Worm (Caenorhabditis elegans) whole organism, L4 larva: Measurements from ENCODE around the gene C34E10.12.
A peak's percentile ranks its signal among the peaks of the same experiment; 100 is the strongest.

Source experiments
- F10B5.3 ChIP-seq: sonication (generic microtip); optimal IDR thresholded peaks from 2 replicates; lab custom pipeline; 2016; ENCODE audit warnings: mild to moderate bottlenecking, missing genetic modification characterization, missing compliant biosample characterization
- F26F4.8 ChIP-seq: fragments of 200-800 bp; sonication (Bioruptor generic); conservative IDR thresholded peaks from 2 replicates; pipeline ENCODE4 v1.3.6; 2022; ENCODE audit warnings: missing genetic modification characterization, missing compliant biosample characterization
- R02D3.7 ChIP-seq: fragments of 150-350 bp; sonication (generic microtip); optimal IDR thresholded peaks from 3 replicates; lab custom pipeline; 2014; ENCODE audit warnings: missing biosample characterization, missing genetic modification characterization
- T20F7.1 ChIP-seq: fragments of 200-800 bp; sonication (Bioruptor generic); optimal IDR thresholded peaks from 2 replicates; lab custom pipeline; 2018; ENCODE audit warnings: mild to moderate bottlenecking, missing genetic modification characterization, missing compliant biosample characterization
- Y75B8A.6 ChIP-seq: fragments of 200-800 bp; sonication (Bioruptor generic); IDR thresholded peaks from 2 replicates; pipeline ENCODE4 v1.3.6; 2022; ENCODE audit warnings: missing genetic modification reagents, missing genetic modification characterization, missing compliant biosample characterization
- ZK337.2 ChIP-seq: fragments of 200-800 bp; sonication (Bioruptor generic); IDR thresholded peaks from 2 replicates; pipeline ENCODE4 v1.3.6; 2022; ENCODE audit warnings: missing genetic modification reagents, missing genetic modification characterization, missing compliant biosample characterization
- aly-2 ChIP-seq: sonication (generic microtip); optimal IDR thresholded peaks from 2 replicates; lab custom pipeline; 2018; ENCODE audit warnings: missing biosample characterization, missing genetic modification characterization
- attf-4 ChIP-seq: sonication (generic microtip); optimal IDR thresholded peaks from 3 replicates; lab custom pipeline; 2017; ENCODE audit warnings: missing biosample characterization, missing genetic modification characterization
- ceh-32 ChIP-seq: sonication (generic microtip); optimal IDR thresholded peaks from 2 replicates; lab custom pipeline; 2016; ENCODE audit warnings: mild to moderate bottlenecking, missing genetic modification characterization, missing compliant biosample characterization; ENCODE audit not compliant: poor library complexity
- ceh-44 ChIP-seq: fragments of 200-800 bp; sonication (Bioruptor generic); IDR thresholded peaks from 2 replicates; pipeline ENCODE4 v1.3.6; 2022; ENCODE audit warnings: missing genetic modification reagents, missing genetic modification characterization, missing compliant biosample characterization
- ceh-62 ChIP-seq: sonication (generic microtip); optimal IDR thresholded peaks from 2 replicates; lab custom pipeline; 2017; ENCODE audit warnings: missing biosample characterization, missing genetic modification characterization
- ces-1 ChIP-seq: fragments of 150-350 bp; sonication (generic microtip); optimal IDR thresholded peaks from 4 replicates; lab custom pipeline; 2014; ENCODE audit warnings: missing biosample characterization, missing genetic modification reagents, missing genetic modification characterization
- daf-12 ChIP-seq: fragments of 150-350 bp; optimal IDR thresholded peaks from 2 replicates; lab custom pipeline; 2014; ENCODE audit warnings: missing biosample characterization, missing genetic modification reagents, missing genetic modification characterization
- daf-8 ChIP-seq: fragments of 200-800 bp; sonication (Bioruptor generic); IDR thresholded peaks from 2 replicates; pipeline ENCODE4 v1.3.6; 2022; ENCODE audit warnings: missing genetic modification characterization, missing compliant biosample characterization
- dmd-8 ChIP-seq: fragments of 200-800 bp; sonication (Bioruptor generic); IDR thresholded peaks from 2 replicates; pipeline ENCODE4 v1.3.6; 2022; ENCODE audit warnings: missing genetic modification characterization, missing compliant biosample characterization
- egl-43 ChIP-seq: fragments of 200-800 bp; sonication (Bioruptor generic); IDR thresholded peaks from 2 replicates; pipeline ENCODE4 v1.3.6; 2022; ENCODE audit warnings: missing genetic modification reagents, missing genetic modification characterization, missing compliant biosample characterization
- fkh-10 ChIP-seq: fragments of 150-350 bp; optimal IDR thresholded peaks from 2 replicates; lab custom pipeline; 2014; ENCODE audit warnings: missing biosample characterization, missing genetic modification reagents, missing genetic modification characterization
- gei-8 ChIP-seq: fragments of 200-800 bp; sonication (Bioruptor generic); optimal IDR thresholded peaks from 2 replicates; lab custom pipeline; 2018; ENCODE audit warnings: mild to moderate bottlenecking, missing genetic modification characterization, missing compliant biosample characterization
- hif-1 ChIP-seq, 2 experiments: sonication (generic microtip); optimal IDR thresholded peaks; 2 replicates each; lab custom pipeline; 2016 to 2017; ENCODE audit warnings: missing compliant biosample characterization in 2 of 2, missing genetic modification characterization in 2 of 2, missing genetic modification reagents in 2 of 2, missing genotype in 2 of 2, mild to moderate bottlenecking in 1 of 2
- hlh-11 ChIP-seq: fragments of 200-800 bp; sonication (Bioruptor generic); optimal IDR thresholded peaks from 2 replicates; lab custom pipeline; 2018; ENCODE audit warnings: mild to moderate bottlenecking, missing genetic modification characterization, missing compliant biosample characterization
- hmg-1.1 ChIP-seq: fragments of 200-800 bp; sonication (Bioruptor generic); IDR thresholded peaks from 2 replicates; pipeline ENCODE4 v1.3.6; 2022; ENCODE audit warnings: missing genetic modification reagents, missing genetic modification characterization, missing compliant biosample characterization
- jun-1 ChIP-seq: fragments of 150-350 bp; optimal IDR thresholded peaks from 2 replicates; lab custom pipeline; 2014; ENCODE audit warnings: missing biosample characterization, missing genetic modification reagents, missing genetic modification characterization
- lin-1 ChIP-seq: fragments of 200-800 bp; sonication (Bioruptor generic); IDR thresholded peaks from 2 replicates; pipeline ENCODE4 v1.3.6; 2022; ENCODE audit warnings: missing genetic modification reagents, missing genetic modification characterization, missing compliant biosample characterization
- lin-13 ChIP-seq: fragments of 150-350 bp; optimal IDR thresholded peaks from 2 replicates; lab custom pipeline; 2014; ENCODE audit warnings: missing biosample characterization, missing genetic modification reagents, missing genetic modification characterization
- lin-29 ChIP-seq: fragments of 200-800 bp; sonication (Bioruptor generic); IDR thresholded peaks from 2 replicates; pipeline ENCODE4 v1.3.6; 2022; ENCODE audit warnings: missing genetic modification reagents, missing genetic modification characterization, missing compliant biosample characterization
- lir-3 ChIP-seq: sonication (generic microtip); optimal IDR thresholded peaks from 2 replicates; lab custom pipeline; 2016; ENCODE audit warnings: mild to moderate bottlenecking, missing genetic modification characterization, missing compliant biosample characterization
- lsy-2 ChIP-seq, 2 experiments: fragments of 150-350 bp in 1 of 2; sonication (generic microtip) in 1 of 2; optimal IDR thresholded peaks; 2 replicates each; lab custom pipeline; 2014 to 2017; ENCODE audit warnings: missing biosample characterization in 2 of 2, missing genetic modification characterization in 2 of 2
- mep-1 ChIP-seq: fragments of 150-350 bp; sonication (generic microtip); optimal IDR thresholded peaks from 3 replicates; lab custom pipeline; 2014; ENCODE audit warnings: missing biosample characterization, missing genetic modification characterization
- mes-2 ChIP-seq: sonication (generic microtip); optimal IDR thresholded peaks from 2 replicates; lab custom pipeline; 2016; ENCODE audit warnings: missing genotype, mild to moderate bottlenecking, missing genetic modification characterization, missing compliant biosample characterization; ENCODE audit not compliant: poor library complexity, severe bottlenecking
- mxl-3 ChIP-seq: fragments of 200-800 bp; sonication (Bioruptor generic); optimal IDR thresholded peaks from 2 replicates; lab custom pipeline; 2018; ENCODE audit warnings: mild to moderate bottlenecking, missing genetic modification characterization, missing compliant biosample characterization
- nhr-102 ChIP-seq: sonication (generic microtip); optimal IDR thresholded peaks from 2 replicates; lab custom pipeline; 2016; ENCODE audit warnings: mild to moderate bottlenecking, missing genetic modification characterization, moderate library complexity, missing compliant biosample characterization
- nhr-111 ChIP-seq: fragments of 200-800 bp; sonication (Bioruptor generic); optimal IDR thresholded peaks from 2 replicates; lab custom pipeline; 2018; ENCODE audit warnings: mild to moderate bottlenecking, missing genetic modification characterization, missing compliant biosample characterization
- nhr-237 ChIP-seq: sonication (generic microtip); optimal IDR thresholded peaks from 2 replicates; lab custom pipeline; 2017; ENCODE audit warnings: missing biosample characterization, missing genetic modification characterization
- nhr-25 ChIP-seq: sonication (generic microtip); optimal IDR thresholded peaks from 2 replicates; lab custom pipeline; 2017; ENCODE audit warnings: missing genetic modification characterization, mild to moderate bottlenecking, missing compliant biosample characterization, antibody characterized with exemption, moderate library complexity, borderline replicate concordance; ENCODE audit not compliant: insufficient read depth
- nhr-28 ChIP-seq: fragments of 150-350 bp; optimal IDR thresholded peaks from 2 replicates; lab custom pipeline; 2014; ENCODE audit warnings: missing biosample characterization, missing genetic modification characterization
- nhr-41 ChIP-seq: fragments of 200-800 bp; sonication (Bioruptor generic); IDR thresholded peaks from 2 replicates; pipeline ENCODE4 v1.3.6; 2022; ENCODE audit warnings: missing genetic modification reagents, missing genetic modification characterization, missing compliant biosample characterization
- nhr-48 ChIP-seq: sonication (generic microtip); optimal IDR thresholded peaks from 2 replicates; lab custom pipeline; 2016; ENCODE audit warnings: mild to moderate bottlenecking, missing genetic modification characterization, missing compliant biosample characterization
- nhr-6 ChIP-seq: fragments of 150-350 bp; optimal IDR thresholded peaks from 2 replicates; lab custom pipeline; 2014; ENCODE audit warnings: missing biosample characterization, missing genetic modification characterization
- nhr-77 ChIP-seq: fragments of 150-350 bp; optimal IDR thresholded peaks from 2 replicates; lab custom pipeline; 2014; ENCODE audit warnings: missing biosample characterization, missing genetic modification characterization
- pqm-1 ChIP-seq: sonication (generic microtip); optimal IDR thresholded peaks from 2 replicates; lab custom pipeline; 2017; ENCODE audit warnings: missing biosample characterization, missing genetic modification characterization
- saeg-2 ChIP-seq: fragments of 200-800 bp; sonication (Bioruptor generic); IDR thresholded peaks from 2 replicates; pipeline ENCODE4 v1.3.6; 2022; ENCODE audit warnings: missing genetic modification reagents, missing genetic modification characterization, missing compliant biosample characterization
- set-16 ChIP-seq: fragments of 200-800 bp; sonication (Bioruptor generic); IDR thresholded peaks from 2 replicates; pipeline ENCODE4 v1.3.6; 2022; ENCODE audit warnings: missing genetic modification reagents, missing genetic modification characterization, missing compliant biosample characterization
- spr-3 ChIP-seq: fragments of 200-800 bp; sonication (Bioruptor generic); optimal IDR thresholded peaks from 2 replicates; lab custom pipeline; 2018; ENCODE audit warnings: mild to moderate bottlenecking, missing genetic modification characterization, missing compliant biosample characterization
- tra-1 ChIP-seq: fragments of 200-800 bp; sonication (Bioruptor generic); IDR thresholded peaks from 2 replicates; pipeline ENCODE4 v1.3.6; 2022; ENCODE audit warnings: missing genetic modification reagents, missing genetic modification characterization, missing compliant biosample characterization
- unc-130 ChIP-seq: sonication (generic microtip); optimal IDR thresholded peaks from 2 replicates; lab custom pipeline; 2016; ENCODE audit warnings: missing genetic modification reagents, missing genetic modification characterization, missing compliant biosample characterization
- unc-39 ChIP-seq: sonication (generic microtip); optimal IDR thresholded peaks from 2 replicates; lab custom pipeline; 2017; ENCODE audit warnings: missing biosample characterization, missing genetic modification characterization
- unc-62 ChIP-seq, 3 experiments: fragments of 150-350 bp in 1 of 3; sonication (generic microtip); optimal IDR thresholded peaks in 2 of 3; peaks in 1 of 3; 1 replicate in 1 of 3; 2 replicates in 2 of 3; lab custom pipeline; 2014 to 2017; ENCODE audit warnings: missing biosample characterization in 3 of 3, missing genetic modification characterization in 3 of 3, missing genetic modification reagents in 3 of 3, missing genotype in 1 of 3
- vab-7 ChIP-seq: fragments of 200-800 bp; sonication (Bioruptor generic); IDR thresholded peaks from 2 replicates; pipeline ENCODE4 v1.3.6; 2022; ENCODE audit warnings: missing genetic modification reagents, missing genetic modification characterization, missing compliant biosample characterization
- zfp-2 ChIP-seq: sonication (generic microtip); optimal IDR thresholded peaks from 2 replicates; lab custom pipeline; 2016; ENCODE audit warnings: mild to moderate bottlenecking, missing genetic modification characterization, missing compliant biosample characterization
- zip-2 ChIP-seq: fragments of 150-350 bp; optimal IDR thresholded peaks from 2 replicates; lab custom pipeline; 2014; ENCODE audit warnings: missing biosample characterization, missing genetic modification characterization
- ztf-7 ChIP-seq: fragments of 150-350 bp; optimal IDR thresholded peaks from 2 replicates; lab custom pipeline; 2014; ENCODE audit warnings: missing biosample characterization, missing genetic modification characterization

C34E10.12 gene

ce11 chrIII:5202641-5203040, 25.0 kb downstream of the C34E10.12 start (continued):
- TF ChIP-seq gei-8 (GFP tag; lab: Kevin White, UChicago) (no peak), saeg-2 (GFP tag; lab: Robert Waterston, UW) (no peak), nhr-41 (GFP tag; lab: Robert Waterston, UW) (no peak), zfp-2 (tag; lab: Kevin White, UChicago) (no peak), ceh-32 (tag; lab: Kevin White, UChicago) (no peak), unc-130 (GFP tag; lab: Kevin White, UChicago) (no peak), daf-8 (GFP tag; lab: Robert Waterston, UW) (no peak), jun-1 (tag; lab: Kevin White, UChicago) (no peak), tra-1 (GFP tag; lab: Robert Waterston, UW) (0 out of 2 replicates have a peak, but pooled peaks have one; percentile 27), aly-2 (tag; lab: Kevin White, UChicago) (no peak), R02D3.7 (tag; lab: Kevin White, UChicago) (no peak), F10B5.3 (tag; lab: Kevin White, UChicago) (no peak), ceh-44 (GFP tag; lab: Robert Waterston, UW) (no peak), hif-1 (tag; optimal IDR thresholded peaks at IDR 0.05; lab: Kevin White, UChicago) (peak in 1 of 2 experiments; percentile 78), attf-4 (tag; lab: Kevin White, UChicago) (no peak), ceh-62 (tag; lab: Kevin White, UChicago) (no peak), lir-3 (tag; lab: Kevin White, UChicago) (no peak), F26F4.8 (GFP tag; lab: Robert Waterston, UW) (no peak), hlh-11 (peak; percentile 83), nhr-6 (tag; lab: Kevin White, UChicago) (peak; percentile 78), fkh-10 (GFP tag; lab: Kevin White, UChicago) (no peak), lin-1 (GFP tag; lab: Robert Waterston, UW) (no peak), nhr-28 (tag; lab: Kevin White, UChicago) (peak; percentile 100), ztf-7 (tag; lab: Kevin White, UChicago) (peak; percentile 25), nhr-237 (tag; lab: Kevin White, UChicago) (no peak), dmd-8 (GFP tag; lab: Robert Waterston, UW) (no peak), unc-62 (GFP tag; optimal IDR thresholded peaks at IDR 0.05 in 1 of 2; lab: Kevin White, UChicago) (no peak), unc-62 (tag; optimal IDR thresholded peaks at IDR 0.05; lab: Kevin White, UChicago) (no peak), nhr-25 (tag; lab: Kevin White, UChicago) (peak; percentile 59), mes-2 (tag; lab: Kevin White, UChicago) (peak; percentile 35), lsy-2 (tag; optimal IDR thresholded peaks at IDR 0.05; lab: Kevin White, UChicago) (peak; percentile 19 to 55), nhr-102 (tag; lab: Kevin White, UChicago) (peak; percentile 71), hmg-1.1 (GFP tag; lab: Robert Waterston, UW) (0 out of 2 replicates have a peak, but pooled peaks have one; percentile 38), lin-29 (GFP tag; lab: Robert Waterston, UW) (no peak), Y75B8A.6 (GFP tag; lab: Robert Waterston, UW) (no peak), mxl-3 (GFP tag; lab: Kevin White, UChicago) (peak; percentile 10), set-16 (GFP tag; lab: Robert Waterston, UW) (no peak), zip-2 (tag; lab: Kevin White, UChicago) (no peak), daf-12 (no peak), pqm-1 (tag; lab: Kevin White, UChicago) (peak; percentile 54), egl-43 (no peak), T20F7.1 (GFP tag; lab: Kevin White, UChicago) (peak; percentile 46), nhr-48 (tag; lab: Kevin White, UChicago) (peak; percentile 11), ces-1 (GFP tag; lab: Kevin White, UChicago) (no peak), spr-3 (GFP tag; lab: Kevin White, UChicago) (no peak), lin-13 (GFP tag; lab: Kevin White, UChicago) (no peak), nhr-77 (tag; lab: Kevin White, UChicago) (peak; percentile 97), nhr-111 (no peak), ZK337.2 (GFP tag; lab: Robert Waterston, UW) (no peak), vab-7 (GFP tag; lab: Robert Waterston, UW) (no peak), mep-1 (tag; lab: Kevin White, UChicago) (peak; percentile 79), unc-39 (tag; lab: Kevin White, UChicago) (no peak)
